Fruit fly (Drosophila melanogaster): ENCODE results near the gene CG14401.

DNA sequence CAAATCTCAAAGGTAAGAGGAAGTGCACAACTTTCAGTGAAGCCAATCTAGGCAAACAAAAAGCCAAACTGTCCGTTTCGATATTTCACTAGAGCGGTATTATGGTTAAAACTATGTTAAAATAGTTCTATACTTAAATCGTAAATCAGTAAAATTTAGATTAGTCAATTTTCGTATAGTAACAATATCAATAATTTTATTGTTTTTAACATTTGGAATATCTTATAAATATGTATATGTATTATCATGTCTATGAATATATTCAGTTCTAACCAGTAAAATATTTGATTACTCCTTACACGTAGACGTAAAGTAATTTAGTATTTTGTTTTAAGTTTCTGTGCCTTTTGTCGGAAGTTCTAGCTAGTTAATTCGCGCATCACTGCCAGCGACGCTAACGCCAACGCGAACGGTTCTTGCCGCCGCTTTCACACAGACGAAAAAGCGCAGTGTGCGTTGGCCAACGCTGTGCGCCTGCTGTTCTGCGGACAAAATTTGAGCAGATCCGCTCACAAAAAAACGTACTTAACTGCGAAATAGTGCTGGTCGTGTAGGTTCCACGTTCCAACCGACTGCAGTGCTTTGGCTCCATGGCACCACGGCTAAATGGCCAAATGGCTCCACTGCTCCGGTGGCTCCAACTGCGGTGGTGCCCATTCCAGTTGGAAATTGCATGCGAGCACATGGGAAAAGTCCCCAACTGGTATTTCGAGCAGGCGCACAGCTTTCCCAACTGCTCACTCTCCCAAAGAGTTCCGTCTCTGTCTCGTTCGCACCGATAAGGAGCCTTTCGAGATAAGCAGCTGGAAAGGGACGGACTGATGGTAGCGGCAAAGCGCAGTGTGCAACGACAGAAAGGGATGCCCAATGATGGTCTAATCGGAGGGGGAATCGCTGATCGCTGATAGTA is 46.2 kb upstream of the CG14401 start:
- TF ChIP-seq gl (tag; optimal IDR thresholded peaks at IDR 0.05) (peak; percentile 60), Pif1A (GFP tag; optimal IDR thresholded peaks at IDR 0.05) (peak; percentile 8), CG8301 (tag; optimal IDR thresholded peaks at IDR 0.05) (no peak), Snoo (tag; optimal IDR thresholded peaks at IDR 0.05) (peak; percentile 28), CG12605 (GFP tag; IDR thresholded peaks at IDR 0.05) (0 out of 2 replicates have a peak, but pooled peaks have one; percentile 15), Ets98B (GFP tag; IDR thresholded peaks at IDR 0.05) (peak; percentile 69; the same call in 1 of the 2 replicates), rn (GFP tag; IDR thresholded peaks at IDR 0.05) (no peak), CG10348 (GFP tag; IDR thresholded peaks at IDR 0.05) (no peak)

Data from whole organism, pupa.